Worm (Caenorhabditis elegans): ENCODE data around the gene oac-30.
A peak's percentile ranks its signal among the peaks of the same experiment; 100 is the strongest.

The oac-30 gene

DNA sequence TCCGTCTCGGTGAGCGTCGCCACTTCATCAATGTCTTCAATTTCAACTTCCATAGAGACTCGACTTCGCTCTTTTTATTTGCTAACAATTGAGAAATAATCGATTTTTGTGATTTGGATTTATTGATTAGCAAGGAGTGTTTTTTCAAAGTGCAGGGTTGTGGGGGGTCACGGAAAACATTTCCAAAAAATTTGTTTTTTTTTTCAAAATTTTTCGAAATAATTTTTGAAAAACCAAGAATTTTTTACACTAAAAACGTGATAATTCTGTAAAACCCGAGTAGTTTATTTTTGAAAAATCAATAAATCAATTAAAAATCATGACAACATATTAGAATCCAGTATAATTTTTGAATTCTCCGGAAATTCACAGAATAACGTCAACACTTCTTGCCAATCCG is 8.7 kb upstream of the oac-30 start, which contains the start of gene Y57G7A.5:
Gene Y57G7A.5, minus strand, starts transcription at position 101 of the 400 bp plus-strand sequence.
- TF ChIP-seq tbx-37 (GFP tag; conservative IDR thresholded peaks at IDR 0.05) (no peak), scrt-1 (GFP tag; IDR thresholded peaks at IDR 0.05) (no peak), sea-1 (GFP tag; conservative IDR thresholded peaks at IDR 0.05) (no peak), aly-1 (tag; optimal IDR thresholded peaks at IDR 0.05) (no peak), ceh-36 (tag; optimal IDR thresholded peaks at IDR 0.05) (no peak), hmbx-1 (tag; optimal IDR thresholded peaks at IDR 0.05) (no peak), ceh-13 (GFP tag; optimal IDR thresholded peaks at IDR 0.05) (no peak), ets-7 (tag; optimal IDR thresholded peaks at IDR 0.05) (no peak), B0310.2 (tag; optimal IDR thresholded peaks at IDR 0.05) (no peak), F13C5.2 (tag; optimal IDR thresholded peaks at IDR 0.05) (no peak), hnd-1 (tag; optimal IDR thresholded peaks at IDR 0.05) (no peak), tbx-11 (GFP tag; IDR thresholded peaks at IDR 0.05) (no peak), hmg-4 (GFP tag; optimal IDR thresholded peaks at IDR 0.05) (no peak), pes-1 (GFP tag; IDR thresholded peaks at IDR 0.05) (no peak), flt-1 (GFP tag; IDR thresholded peaks at IDR 0.05) (no peak), ama-1 (optimal IDR thresholded peaks at IDR 0.05) (no peak), tra-4 (tag; optimal IDR thresholded peaks at IDR 0.05) (no peak)

DNA sequence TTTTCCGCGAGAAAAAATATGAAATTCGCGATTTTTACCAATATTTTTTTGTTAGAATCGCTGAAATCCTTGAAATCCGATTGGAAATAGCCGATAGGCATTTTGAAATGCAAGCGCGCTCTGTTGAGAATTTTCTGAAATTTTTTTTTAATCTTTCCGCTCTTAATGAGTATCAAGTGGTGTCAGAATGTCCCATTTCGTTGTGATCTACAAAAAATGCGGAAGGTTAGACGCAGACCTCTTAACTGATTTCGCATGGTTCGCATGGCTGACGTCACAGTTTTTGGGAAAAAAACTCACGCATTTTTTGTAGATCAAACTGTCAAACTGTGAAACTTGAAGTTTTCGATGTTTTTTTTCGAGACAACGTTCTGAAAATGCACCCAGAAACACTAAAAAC is 5.1 kb upstream of the oac-30 start, which contains the start of gene srw-66:
Gene srw-66, minus strand, starts transcription at position 101 of the 400 bp plus-strand sequence.
- TF ChIP-seq ceh-13 (GFP tag; optimal IDR thresholded peaks at IDR 0.05) (no peak), F13C5.2 (tag; optimal IDR thresholded peaks at IDR 0.05) (no peak), ets-7 (tag; optimal IDR thresholded peaks at IDR 0.05) (no peak), tra-4 (tag; optimal IDR thresholded peaks at IDR 0.05) (no peak), hnd-1 (tag; optimal IDR thresholded peaks at IDR 0.05) (no peak), scrt-1 (GFP tag; IDR thresholded peaks at IDR 0.05) (no peak), hmbx-1 (tag; optimal IDR thresholded peaks at IDR 0.05) (no peak), hmg-4 (GFP tag; optimal IDR thresholded peaks at IDR 0.05) (no peak), flt-1 (GFP tag; IDR thresholded peaks at IDR 0.05) (no peak), B0310.2 (tag; optimal IDR thresholded peaks at IDR 0.05) (no peak), ceh-36 (tag; optimal IDR thresholded peaks at IDR 0.05) (no peak), ama-1 (optimal IDR thresholded peaks at IDR 0.05) (no peak), pes-1 (GFP tag; IDR thresholded peaks at IDR 0.05) (no peak), tbx-37 (GFP tag; conservative IDR thresholded peaks at IDR 0.05) (no peak), sea-1 (GFP tag; conservative IDR thresholded peaks at IDR 0.05) (no peak), tbx-11 (GFP tag; IDR thresholded peaks at IDR 0.05) (no peak), aly-1 (tag; optimal IDR thresholded peaks at IDR 0.05) (no peak)

DNA sequence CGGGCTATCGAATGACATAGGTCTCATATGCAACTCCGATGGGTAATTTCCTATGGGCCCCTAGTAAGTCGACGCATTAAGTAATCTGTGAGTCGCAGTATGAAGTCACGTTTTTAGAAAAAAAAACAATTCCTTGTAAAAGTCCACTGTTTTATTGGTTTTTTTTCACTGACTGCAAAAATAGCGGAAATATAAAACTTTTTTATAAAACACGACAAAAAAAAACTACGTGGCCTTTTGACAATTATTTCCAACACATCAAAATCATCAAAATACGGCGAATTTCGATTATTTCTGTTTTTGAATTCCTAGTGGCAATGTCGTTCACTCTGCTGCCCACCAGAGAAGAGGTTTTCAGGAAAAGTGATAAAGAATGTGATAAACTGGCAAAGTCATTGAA is 8.1 kb downstream of the oac-30 start, which contains the start of gene clpr-2:
Gene clpr-2, plus strand, starts transcription at position 301 of the 400 bp plus-strand sequence.
- TF ChIP-seq flt-1 (GFP tag; IDR thresholded peaks at IDR 0.05) (no peak), sea-1 (GFP tag; conservative IDR thresholded peaks at IDR 0.05) (no peak), scrt-1 (GFP tag; IDR thresholded peaks at IDR 0.05) (no peak), B0310.2 (tag; optimal IDR thresholded peaks at IDR 0.05) (no peak), ceh-36 (tag; optimal IDR thresholded peaks at IDR 0.05) (no peak), hmg-4 (GFP tag; optimal IDR thresholded peaks at IDR 0.05) (no peak), ama-1 (optimal IDR thresholded peaks at IDR 0.05) (no peak), tbx-37 (GFP tag; conservative IDR thresholded peaks at IDR 0.05) (no peak), tra-4 (tag; optimal IDR thresholded peaks at IDR 0.05) (no peak), ceh-13 (GFP tag; optimal IDR thresholded peaks at IDR 0.05) (no peak), hmbx-1 (tag; optimal IDR thresholded peaks at IDR 0.05) (no peak), aly-1 (tag; optimal IDR thresholded peaks at IDR 0.05) (no peak)

DNA sequence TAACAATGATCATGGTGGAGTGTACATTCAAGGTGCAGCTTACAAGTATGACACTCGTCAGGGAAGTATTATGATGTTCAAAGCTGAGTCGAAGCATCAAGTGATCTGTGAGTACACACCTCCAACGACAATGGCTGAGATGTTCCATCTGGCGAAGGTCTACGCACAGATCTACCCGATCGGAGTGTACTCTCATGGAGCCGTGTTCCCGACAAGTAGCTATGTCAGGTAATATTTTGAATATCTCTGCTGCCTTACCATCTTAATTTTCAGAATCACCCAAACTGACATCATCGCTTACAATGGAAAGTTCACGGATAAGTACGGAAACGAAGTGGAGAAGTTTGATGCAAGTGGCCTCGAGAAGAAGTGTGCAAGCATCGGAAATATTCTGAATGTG is 9.9 kb downstream of the oac-30 start:
- TF ChIP-seq hmg-4 (GFP tag; optimal IDR thresholded peaks at IDR 0.05) = no peak
- TF ChIP-seq tra-4 (tag; optimal IDR thresholded peaks at IDR 0.05) = no peak
- TF ChIP-seq ets-7 (tag; optimal IDR thresholded peaks at IDR 0.05) = no peak
- TF ChIP-seq tbx-37 (GFP tag; conservative IDR thresholded peaks at IDR 0.05) = no peak
- no peak for TF ChIP-seq F13C5.2 (tag; optimal IDR thresholded peaks at IDR 0.05)
- no peak for TF ChIP-seq aly-1 (tag; optimal IDR thresholded peaks at IDR 0.05)
- no peak for TF ChIP-seq ama-1 (optimal IDR thresholded peaks at IDR 0.05)
- no peak for TF ChIP-seq hnd-1 (tag; optimal IDR thresholded peaks at IDR 0.05)
- TF ChIP-seq scrt-1 (GFP tag; IDR thresholded peaks at IDR 0.05) = no peak
- no peak for TF ChIP-seq ceh-36 (tag; optimal IDR thresholded peaks at IDR 0.05)
- no peak for TF ChIP-seq ceh-13 (GFP tag; optimal IDR thresholded peaks at IDR 0.05)
- no peak for TF ChIP-seq flt-1 (GFP tag; IDR thresholded peaks at IDR 0.05)
- TF ChIP-seq hmbx-1 (tag; optimal IDR thresholded peaks at IDR 0.05) = no peak
- TF ChIP-seq pes-1 (GFP tag; IDR thresholded peaks at IDR 0.05) = no peak
- TF ChIP-seq B0310.2 (tag; optimal IDR thresholded peaks at IDR 0.05) = no peak
- no peak for TF ChIP-seq tbx-11 (GFP tag; IDR thresholded peaks at IDR 0.05)
- no peak for TF ChIP-seq sea-1 (GFP tag; conservative IDR thresholded peaks at IDR 0.05)

DNA sequence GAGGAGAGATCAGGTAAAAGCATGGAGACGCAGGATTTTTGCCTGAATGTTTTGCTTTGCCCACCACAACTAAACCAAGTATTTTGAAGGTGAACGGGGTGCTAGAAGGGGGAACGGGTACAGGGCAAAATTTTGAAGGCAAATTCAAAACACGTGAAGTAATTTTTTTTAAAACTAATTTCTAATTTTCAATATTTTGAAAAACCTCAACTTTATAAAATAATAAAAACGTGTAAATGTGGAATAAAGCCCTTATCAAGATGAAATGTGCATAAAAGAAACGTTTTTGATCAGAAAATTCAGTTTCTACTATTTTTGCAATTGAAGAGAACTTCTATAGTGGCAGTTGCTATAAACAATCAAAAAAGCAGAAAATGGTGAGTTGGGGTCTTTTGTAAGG is 11.1 kb downstream of the oac-30 start, which contains the start of gene clec-119:
Gene clec-119, plus strand, starts transcription at position 301 of the 400 bp plus-strand sequence.
- TF ChIP-seq ama-1 (optimal IDR thresholded peaks at IDR 0.05) = no peak
- TF ChIP-seq sea-1 (GFP tag; conservative IDR thresholded peaks at IDR 0.05) = no peak
- TF ChIP-seq tra-4 (tag; optimal IDR thresholded peaks at IDR 0.05) = no peak
- no peak for TF ChIP-seq hmg-4 (GFP tag; optimal IDR thresholded peaks at IDR 0.05)
- no peak for TF ChIP-seq ceh-36 (tag; optimal IDR thresholded peaks at IDR 0.05)
- no peak for TF ChIP-seq ets-7 (tag; optimal IDR thresholded peaks at IDR 0.05)
- no peak for TF ChIP-seq F13C5.2 (tag; optimal IDR thresholded peaks at IDR 0.05)
- no peak for TF ChIP-seq flt-1 (GFP tag; IDR thresholded peaks at IDR 0.05)
- no peak for TF ChIP-seq tbx-11 (GFP tag; IDR thresholded peaks at IDR 0.05)
- TF ChIP-seq tbx-37 (GFP tag; conservative IDR thresholded peaks at IDR 0.05) = no peak
- no peak for TF ChIP-seq scrt-1 (GFP tag; IDR thresholded peaks at IDR 0.05)
- TF ChIP-seq hnd-1 (tag; optimal IDR thresholded peaks at IDR 0.05) = no peak
- no peak for TF ChIP-seq B0310.2 (tag; optimal IDR thresholded peaks at IDR 0.05)
- TF ChIP-seq hmbx-1 (tag; optimal IDR thresholded peaks at IDR 0.05) = no peak
- TF ChIP-seq ceh-13 (GFP tag; optimal IDR thresholded peaks at IDR 0.05) = no peak

DNA sequence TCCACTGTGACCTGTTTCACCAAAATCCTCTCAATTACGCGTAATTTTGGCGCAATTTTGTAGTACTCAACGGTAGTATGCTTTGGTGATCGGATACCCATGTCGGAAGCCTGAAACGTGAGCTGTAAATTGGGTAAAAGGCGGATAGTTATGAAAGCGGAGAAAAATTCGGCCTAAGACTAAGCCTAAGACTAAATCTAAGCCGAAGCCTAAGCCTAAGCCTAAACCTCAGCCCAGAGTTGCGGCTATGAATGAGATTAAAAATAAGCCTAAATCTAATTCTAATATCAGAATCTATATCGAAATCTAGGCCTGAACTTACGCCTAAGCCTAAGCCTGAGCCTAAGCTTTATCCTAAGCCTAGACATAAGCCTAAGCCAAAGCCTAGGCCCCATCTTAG is 14.4 kb downstream of the oac-30 start, which contains the start of gene lin-42:
Gene lin-42, minus strand, starts transcription at position 101 of the 400 bp plus-strand sequence.
- TF ChIP-seq tbx-37 (GFP tag; conservative IDR thresholded peaks at IDR 0.05) (no peak), ama-1 (optimal IDR thresholded peaks at IDR 0.05) (no peak), ceh-36 (tag; optimal IDR thresholded peaks at IDR 0.05) (peak; percentile 4), hnd-1 (tag; optimal IDR thresholded peaks at IDR 0.05) (no peak), hmg-4 (GFP tag; optimal IDR thresholded peaks at IDR 0.05) (no peak), tra-4 (tag; optimal IDR thresholded peaks at IDR 0.05) (no peak)

DNA sequence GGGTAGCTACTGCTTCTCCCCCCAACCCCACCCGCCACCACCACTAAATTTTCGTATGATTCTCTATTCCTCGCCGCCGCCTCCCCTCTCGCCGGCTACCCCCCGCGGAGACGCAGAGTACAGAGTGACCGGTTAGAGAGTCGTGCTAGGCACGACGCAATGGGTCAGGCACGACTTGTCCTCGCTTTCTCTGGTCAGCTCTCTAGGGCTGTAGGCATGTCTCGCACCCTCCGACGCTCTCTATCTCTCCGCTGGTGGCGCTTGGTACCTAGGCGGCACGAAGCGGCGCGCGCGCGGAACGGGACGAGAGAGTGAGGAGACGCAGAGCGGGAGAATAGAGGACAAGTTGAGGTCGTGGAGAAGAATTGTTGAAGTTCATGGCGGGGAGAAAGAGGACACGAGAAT is 19.8 kb downstream of the oac-30 start:
- no peak for TF ChIP-seq tra-4 (tag; optimal IDR thresholded peaks at IDR 0.05)
- no peak for TF ChIP-seq tbx-37 (GFP tag; conservative IDR thresholded peaks at IDR 0.05)
- no peak for TF ChIP-seq ceh-13 (GFP tag; optimal IDR thresholded peaks at IDR 0.05)
- no peak for TF ChIP-seq flt-1 (GFP tag; IDR thresholded peaks at IDR 0.05)
- peak; percentile 86 for TF ChIP-seq hmg-4 (GFP tag; optimal IDR thresholded peaks at IDR 0.05)
- TF ChIP-seq hmbx-1 (tag; optimal IDR thresholded peaks at IDR 0.05) = no peak
- TF ChIP-seq B0310.2 (tag; optimal IDR thresholded peaks at IDR 0.05) = no peak
- TF ChIP-seq sea-1 (GFP tag; conservative IDR thresholded peaks at IDR 0.05) = no peak
- peak; percentile 27 for TF ChIP-seq aly-1 (tag; optimal IDR thresholded peaks at IDR 0.05)
- peak; percentile 56; the same call in 1 of the 2 replicates for TF ChIP-seq pes-1 (GFP tag; IDR thresholded peaks at IDR 0.05)
- TF ChIP-seq tbx-11 (GFP tag; IDR thresholded peaks at IDR 0.05) = no peak
- TF ChIP-seq ceh-36 (tag; optimal IDR thresholded peaks at IDR 0.05) = no peak
- peak; percentile 67 for TF ChIP-seq F13C5.2 (tag; optimal IDR thresholded peaks at IDR 0.05)
